Fruit fly (Drosophila melanogaster) whole organism, embryonic: ENCODE results near the gene Rabex-5.

Experiments used
- CG10147 ChIP-seq: fragments of 200-800 bp; sonication (Bioruptor generic); optimal IDR thresholded peaks from 2 replicates; lab custom pipeline; 2019; ENCODE audit warnings: missing biosample characterization, mild to moderate bottlenecking, missing genetic modification characterization, moderate library complexity
- CG12104 ChIP-seq: fragments of 200-800 bp; sonication (Bioruptor generic); optimal IDR thresholded peaks from 3 replicates; lab custom pipeline; 2016; ENCODE audit warnings: missing biosample characterization, missing genetic modification characterization
- CG13296 ChIP-seq: fragments of 200-800 bp; sonication (Bioruptor generic); optimal IDR thresholded peaks from 3 replicates; lab custom pipeline; 2018; ENCODE audit warnings: missing biosample characterization, mild to moderate bottlenecking, missing genetic modification characterization
- CG1529 ChIP-seq: fragments of 200-800 bp; sonication (Bioruptor generic); optimal IDR thresholded peaks from 3 replicates; lab custom pipeline; 2018; ENCODE audit warnings: missing biosample characterization, missing genetic modification characterization
- CG17328 ChIP-seq: fragments of 200-800 bp; sonication (Bioruptor generic); IDR thresholded peaks from 2 replicates; pipeline ENCODE4 v1.3.6; 2022; ENCODE audit warnings: missing biosample characterization, missing genetic modification characterization
- CG2120 ChIP-seq: fragments of 200-800 bp; sonication (Bioruptor generic); optimal IDR thresholded peaks from 3 replicates; lab custom pipeline; 2016; ENCODE audit warnings: missing biosample characterization, missing genetic modification characterization
- CG2129 ChIP-seq: fragments of 200-800 bp; sonication (Bioruptor generic); IDR thresholded peaks from 2 replicates; pipeline ENCODE4 v1.3.6; 2022; ENCODE audit warnings: missing biosample characterization, missing genetic modification characterization; ENCODE audit not compliant: partially characterized antibody
- CG30403 ChIP-seq: fragments of 200-800 bp; sonication (Bioruptor generic); optimal IDR thresholded peaks from 3 replicates; lab custom pipeline; 2016; ENCODE audit warnings: missing biosample characterization, missing genetic modification characterization
- CG3281 ChIP-seq: fragments of 200-800 bp; sonication (Bioruptor generic); optimal IDR thresholded peaks from 3 replicates; lab custom pipeline; 2017; ENCODE audit warnings: missing biosample characterization, mild to moderate bottlenecking, missing genetic modification characterization
- CG4360 ChIP-seq: fragments of 200-800 bp; sonication (Bioruptor generic); IDR thresholded peaks from 2 replicates; pipeline ENCODE4 v1.3.6; 2022; ENCODE audit warnings: missing biosample characterization, missing genetic modification characterization
- CG4424 ChIP-seq: fragments of 200-800 bp; sonication (Bioruptor generic); optimal IDR thresholded peaks from 3 replicates; lab custom pipeline; 2016; ENCODE audit warnings: missing biosample characterization, missing genetic modification characterization
- CG7271 ChIP-seq: fragments of 200-800 bp; sonication (Bioruptor generic); optimal IDR thresholded peaks from 2 replicates; lab custom pipeline; 2018; ENCODE audit warnings: missing biosample characterization, mild to moderate bottlenecking, missing genetic modification characterization, moderate library complexity
- CG7987 ChIP-seq: fragments of 200-800 bp; sonication (Bioruptor generic); optimal IDR thresholded peaks from 2 replicates; lab custom pipeline; 2018; ENCODE audit warnings: missing biosample characterization, mild to moderate bottlenecking, missing genetic modification characterization, moderate library complexity
- CG8388 ChIP-seq: fragments of 200-800 bp; sonication (Bioruptor generic); optimal IDR thresholded peaks from 2 replicates; lab custom pipeline; 2019; ENCODE audit warnings: missing biosample characterization, mild to moderate bottlenecking, missing genetic modification characterization, moderate library complexity
- CkIIα-i1 ChIP-seq: fragments of 200-800 bp; sonication (Bioruptor generic); IDR thresholded peaks from 2 replicates; pipeline ENCODE4 v1.3.6; 2022; ENCODE audit warnings: missing biosample characterization, missing genetic modification characterization
- D19B ChIP-seq: fragments of 200-800 bp; sonication (Bioruptor generic); optimal IDR thresholded peaks from 2 replicates; lab custom pipeline; 2017; ENCODE audit warnings: missing biosample characterization, mild to moderate bottlenecking, missing genetic modification characterization
- Dad ChIP-seq: fragments of 200-800 bp; sonication (Bioruptor generic); optimal IDR thresholded peaks from 3 replicates; lab custom pipeline; 2016; ENCODE audit warnings: missing biosample characterization, missing genetic modification characterization
- Dref ChIP-seq: fragments of 200-800 bp; sonication (Bioruptor generic); IDR thresholded peaks from 2 replicates; pipeline ENCODE4 v1.3.6; 2022; ENCODE audit warnings: missing biosample characterization, missing genetic modification characterization
- Fer3 ChIP-seq: fragments of 200-800 bp; sonication (Bioruptor generic); optimal IDR thresholded peaks from 2 replicates; lab custom pipeline; 2018; ENCODE audit warnings: missing biosample characterization, mild to moderate bottlenecking, missing genetic modification characterization, moderate library complexity
- HLHmδ ChIP-seq: fragments of 200-800 bp; sonication (Bioruptor generic); optimal IDR thresholded peaks from 2 replicates; lab custom pipeline; 2018; ENCODE audit warnings: missing biosample characterization, mild to moderate bottlenecking, missing genetic modification characterization, moderate library complexity
- Kr ChIP-seq: fragments of 200-800 bp; sonication (Bioruptor generic); optimal IDR thresholded peaks from 2 replicates; lab custom pipeline; 2017; ENCODE audit warnings: missing biosample characterization, mild to moderate bottlenecking, missing genetic modification characterization
- Pdp1 ChIP-seq, 2 experiments: fragments of 200-800 bp; sonication (Bioruptor generic); optimal IDR thresholded peaks; 3 replicates each; lab custom pipeline; 2016; ENCODE audit warnings: missing biosample characterization in 2 of 2, missing genetic modification characterization in 2 of 2, mild to moderate bottlenecking in 1 of 2, moderate library complexity in 1 of 2
- Rx ChIP-seq: fragments of 200-800 bp; sonication (Bioruptor generic); IDR thresholded peaks from 2 replicates; pipeline ENCODE4 v1.3.6; 2022; ENCODE audit warnings: missing biosample characterization, missing genetic modification characterization
- Side ChIP-seq: fragments of 200-800 bp; sonication (Bioruptor generic); optimal IDR thresholded peaks from 2 replicates; lab custom pipeline; 2016; ENCODE audit warnings: missing biosample characterization, missing genetic modification characterization
- Sox100B ChIP-seq: fragments of 200-800 bp; sonication (Bioruptor generic); optimal IDR thresholded peaks from 3 replicates; lab custom pipeline; 2018; ENCODE audit warnings: missing biosample characterization, mild to moderate bottlenecking, missing genetic modification characterization
- Trl ChIP-seq, 3 experiments: fragments of >200 bp in 2 of 3; fragments of 200-800 bp in 1 of 3; sonication (Bioruptor generic) in 1 of 3; optimal IDR thresholded peaks; 2 replicates in 1 of 3; 3 replicates in 2 of 3; lab custom pipeline; 2016 to 2017; ENCODE audit warnings: missing biosample characterization in 1 of 3, missing genetic modification characterization in 1 of 3
- Usf ChIP-seq: fragments of 200-800 bp; sonication (Bioruptor generic); optimal IDR thresholded peaks from 2 replicates; lab custom pipeline; 2017; ENCODE audit warnings: missing genotype, missing biosample characterization, missing genetic modification characterization
- amos ChIP-seq: fragments of 200-800 bp; sonication (Bioruptor generic); IDR thresholded peaks from 2 replicates; pipeline ENCODE4 v1.3.6; 2022; ENCODE audit warnings: missing biosample characterization, missing genetic modification characterization; ENCODE audit not compliant: partially characterized antibody
- btn ChIP-seq: fragments of 200-800 bp; sonication (Bioruptor generic); optimal IDR thresholded peaks from 2 replicates; lab custom pipeline; 2016; ENCODE audit warnings: missing biosample characterization, missing genetic modification characterization
- crp ChIP-seq, 2 experiments: fragments of 200-800 bp; sonication (Bioruptor generic); optimal IDR thresholded peaks; 2 replicates in 1 of 2; 3 replicates in 1 of 2; lab custom pipeline; 2017; ENCODE audit warnings: missing biosample characterization in 2 of 2, missing genetic modification characterization in 2 of 2, mild to moderate bottlenecking in 1 of 2, moderate library complexity in 1 of 2
- cwo ChIP-seq: fragments of 200-800 bp; sonication (Bioruptor generic); optimal IDR thresholded peaks from 3 replicates; lab custom pipeline; 2017; ENCODE audit warnings: missing biosample characterization, missing genetic modification characterization, mild to moderate bottlenecking, moderate library complexity, missing genetic modification reagents
- dmrt11E ChIP-seq: fragments of 200-800 bp; sonication (Bioruptor generic); optimal IDR thresholded peaks from 3 replicates; lab custom pipeline; 2018; ENCODE audit warnings: missing biosample characterization, mild to moderate bottlenecking, missing genetic modification characterization, moderate library complexity
- dysf ChIP-seq: fragments of 200-800 bp; sonication (Bioruptor generic); IDR thresholded peaks from 3 replicates; pipeline ENCODE4 v1.3.6; 2022; ENCODE audit warnings: missing biosample characterization, missing genetic modification characterization
- exex ChIP-seq: fragments of 200-800 bp; sonication (Bioruptor generic); optimal IDR thresholded peaks from 4 replicates; lab custom pipeline; 2018; ENCODE audit warnings: missing biosample characterization, mild to moderate bottlenecking, missing genetic modification characterization, moderate library complexity
- gfzf ChIP-seq: fragments of 200-800 bp; sonication (Bioruptor generic); optimal IDR thresholded peaks from 2 replicates; lab custom pipeline; 2016; ENCODE audit warnings: missing biosample characterization, mild to moderate bottlenecking, missing genetic modification characterization, moderate library complexity
- grau ChIP-seq: fragments of 200-800 bp; optimal IDR thresholded peaks from 3 replicates; lab custom pipeline; 2019; ENCODE audit warnings: missing biosample characterization, mild to moderate bottlenecking, missing genetic modification characterization, moderate library complexity
- hbn ChIP-seq: fragments of 200-800 bp; sonication (Bioruptor generic); IDR thresholded peaks from 2 replicates; pipeline ENCODE4 v1.3.6; 2022; ENCODE audit warnings: missing biosample characterization, missing genetic modification characterization; ENCODE audit not compliant: partially characterized antibody
- hth ChIP-seq: fragments of >200 bp; optimal IDR thresholded peaks from 2 replicates; lab custom pipeline; 2017; ENCODE audit warnings: inconsistent platforms
- jing ChIP-seq: fragments of 200-800 bp; sonication (Bioruptor generic); optimal IDR thresholded peaks from 2 replicates; lab custom pipeline; 2018; ENCODE audit warnings: missing biosample characterization, mild to moderate bottlenecking, missing genetic modification characterization
- lbe ChIP-seq: fragments of 200-800 bp; sonication (Bioruptor generic); optimal IDR thresholded peaks from 2 replicates; lab custom pipeline; 2016; ENCODE audit warnings: missing biosample characterization, mild to moderate bottlenecking, missing genetic modification characterization
- lilli ChIP-seq: fragments of 200-800 bp; sonication (Bioruptor generic); optimal IDR thresholded peaks from 3 replicates; lab custom pipeline; 2016; ENCODE audit warnings: missing biosample characterization, missing genetic modification characterization
- otp ChIP-seq: fragments of 200-800 bp; sonication (Bioruptor generic); IDR thresholded peaks from 3 replicates; pipeline ENCODE4, ENCODE4 v1.3.6; 2022; ENCODE audit warnings: missing biosample characterization, missing genetic modification characterization
- pan ChIP-seq, 4 experiments: fragments of >200 bp in 3 of 4; fragments of 200-800 bp in 1 of 4; sonication (Bioruptor generic) in 1 of 4; optimal IDR thresholded peaks in 3 of 4; IDR thresholded peaks in 1 of 4; 2 replicates each; pipeline versions ENCODE4 v1.3.6 to Lab custom; 2017 to 2022; ENCODE audit warnings: missing biosample characterization in 2 of 4, missing genetic modification characterization in 2 of 4, mixed read lengths in 1 of 4
- pros ChIP-seq: fragments of 200-800 bp; sonication (Bioruptor generic); optimal IDR thresholded peaks from 3 replicates; lab custom pipeline; 2019; ENCODE audit warnings: missing biosample characterization, mild to moderate bottlenecking, missing genetic modification characterization, moderate library complexity
- scrt ChIP-seq: fragments of 200-800 bp; sonication (Bioruptor generic); optimal IDR thresholded peaks from 2 replicates; lab custom pipeline; 2018; ENCODE audit warnings: missing biosample characterization, mild to moderate bottlenecking, missing genetic modification characterization, moderate library complexity
- sens ChIP-seq: fragments of 200-800 bp; sonication (Bioruptor generic); peaks from one replicate; lab custom pipeline; 2016; ENCODE audit warnings: missing biosample characterization, missing genetic modification characterization
- wor ChIP-seq: fragments of 200-800 bp; sonication (Bioruptor generic); IDR thresholded peaks from 2 replicates; pipeline ENCODE4 v1.3.6; 2022; ENCODE audit warnings: missing biosample characterization, missing genetic modification characterization

The Rabex-5 gene

dm6 chr3L:1298509-1298908, 2.8 kb downstream of the Rabex-5 start, which contains the start of gene scf (continued):
- TF ChIP-seq jing (GFP tag; lab: Kevin White, UChicago) = no peak
- no peak for TF ChIP-seq lbe (GFP tag; lab: Kevin White, UChicago)
- peak; percentile 28 for TF ChIP-seq grau (tag; lab: Kevin White, UChicago)
- peak; percentile 35 for TF ChIP-seq HLHmδ
- TF ChIP-seq, all 482 proteins: peak for 110

- TF ChIP-seq btn (GFP tag; lab: Kevin White, UChicago) (no peak), CG1529 (peak; percentile 77), scrt (GFP tag; lab: Kevin White, UChicago) (peak; percentile 72), Dref (no peak), CkIIα-i1 (GFP tag; lab: Robert Waterston, UW) (no peak), hth (lab: Kevin White, UChicago) (no peak), CG7987 (peak; percentile 33), exex (peak; percentile 31), lilli (GFP tag; lab: Kevin White, UChicago) (peak; percentile 70), gfzf (GFP tag; lab: Kevin White, UChicago) (no peak), CG17328 (GFP tag; lab: Robert Waterston, UW) (peak; percentile 80), dmrt11E (tag; lab: Kevin White, UChicago) (peak; percentile 90), cwo (GFP tag; lab: Kevin White, UChicago) (peak; percentile 61), wor (GFP tag; lab: Robert Waterston, UW) (peak; percentile 63), CG3281 (GFP tag; lab: Kevin White, UChicago) (peak; percentile 84), D19B (peak; percentile 18), Kr (GFP tag; lab: Kevin White, UChicago) (no peak), sens (GFP tag; lab: Kevin White, UChicago) (peak; percentile 88), CG8388 (GFP tag; lab: Kevin White, UChicago) (peak; percentile 88), CG30403 (GFP tag; lab: Kevin White, UChicago) (peak; percentile 82), Dad (no peak), hbn (GFP tag; lab: Robert Waterston, UW) (no peak), Sox100B (GFP tag; lab: Kevin White, UChicago) (no peak), Side (no peak), CG7271 (tag; lab: Kevin White, UChicago) (no peak), CG2129 (GFP tag; lab: Robert Waterston, UW) (no peak), Trl (optimal IDR thresholded peaks at IDR 0.05; lab: Kevin White, UChicago) (peak in 1 of 2 experiments; percentile 0), Trl (GFP tag; optimal IDR thresholded peaks at IDR 0.05; lab: Kevin White, UChicago) (peak; percentile 29), pan (optimal IDR thresholded peaks at IDR 0.05; lab: Kevin White, UChicago) (no peak), pan (GFP tag; optimal IDR thresholded peaks at IDR 0.05 in 1 of 2, IDR thresholded peaks at IDR 0.05 in 1 of 2) (peak in 1 of 2 experiments; percentile 82), CG12104 (peak; percentile 60), Usf (GFP tag; lab: Kevin White, UChicago) (peak; percentile 51), CG4424 (GFP tag; lab: Kevin White, UChicago) (peak; percentile 62), crp (GFP tag; optimal IDR thresholded peaks at IDR 0.05; lab: Kevin White, UChicago) (peak in 1 of 2 experiments; percentile 39), Rx (GFP tag; lab: Robert Waterston, UW) (peak; percentile 70), CG13296 (GFP tag; lab: Kevin White, UChicago) (peak; percentile 30), pros (GFP tag; lab: Kevin White, UChicago) (peak; percentile 75), CG4360 (peak; percentile 69), Pdp1 (GFP tag; optimal IDR thresholded peaks at IDR 0.05; lab: Kevin White, UChicago) (peak; percentile 3 to 42), CG10147 (GFP tag; lab: Kevin White, UChicago) (peak; percentile 75), dysf (GFP tag; lab: Robert Waterston, UW) (peak; percentile 79), otp (GFP tag; lab: Robert Waterston, UW) (peak; percentile 69; the same call in 2 of the 3 replicates), CG2120 (GFP tag; lab: Kevin White, UChicago) (peak; percentile 75), Fer3 (tag; lab: Kevin White, UChicago) (peak; percentile 81), amos (GFP tag; lab: Robert Waterston, UW) (no peak)
Observed at dm6 chr3L:1300076-1300635, 4.4 kb downstream of the Rabex-5 start.
